Worm (Caenorhabditis elegans) whole organism, mixed stage, embryonic: ENCODE data around the gene tat-1.

Experiments used
- M03D4.4 ChIP-seq: sonication (generic microtip); optimal IDR thresholded peaks from 2 replicates; lab custom pipeline; 2017; ENCODE audit warnings: mild to moderate bottlenecking, missing genetic modification characterization, missing compliant biosample characterization
- bed-3 ChIP-seq: fragments of 200-800 bp; sonication (Bioruptor generic); optimal IDR thresholded peaks from 3 replicates; lab custom pipeline; 2018; ENCODE audit warnings: mild to moderate bottlenecking, missing genetic modification characterization, moderate library complexity, missing compliant biosample characterization
- blmp-1 ChIP-seq: fragments of 150-350 bp; optimal IDR thresholded peaks from 2 replicates; lab custom pipeline; 2014; ENCODE audit warnings: missing biosample characterization, missing genetic modification characterization
- ceh-39 ChIP-seq: fragments of 150-350 bp; optimal IDR thresholded peaks from 2 replicates; lab custom pipeline; 2014; ENCODE audit warnings: missing biosample characterization, missing genetic modification characterization
- ceh-43 ChIP-seq: fragments of 200-800 bp; sonication (Bioruptor generic); optimal IDR thresholded peaks from 2 replicates; lab custom pipeline; 2018; ENCODE audit warnings: mild to moderate bottlenecking, missing genetic modification characterization, moderate library complexity, missing compliant biosample characterization
- ceh-83 ChIP-seq: fragments of 200-800 bp; sonication (Bioruptor generic); optimal IDR thresholded peaks from 2 replicates; lab custom pipeline; 2018; ENCODE audit warnings: mild to moderate bottlenecking, missing genetic modification characterization, missing compliant biosample characterization
- ces-1 ChIP-seq: fragments of 150-350 bp; optimal IDR thresholded peaks from 2 replicates; lab custom pipeline; 2014; ENCODE audit warnings: missing biosample characterization, missing genetic modification reagents, missing genetic modification characterization
- cnd-1 ChIP-seq: fragments of 200-800 bp; sonication (Bioruptor generic); optimal IDR thresholded peaks from 2 replicates; lab custom pipeline; 2018; ENCODE audit warnings: mild to moderate bottlenecking, missing genetic modification characterization, missing compliant biosample characterization
- drap-1 ChIP-seq: fragments of 200-800 bp; sonication (Bioruptor generic); optimal IDR thresholded peaks from 3 replicates; lab custom pipeline; 2018; ENCODE audit warnings: mild to moderate bottlenecking, missing genetic modification characterization, missing compliant biosample characterization
- elt-1 ChIP-seq: sonication (generic microtip); optimal IDR thresholded peaks from 2 replicates; lab custom pipeline; 2017; ENCODE audit warnings: missing genetic modification characterization, mild to moderate bottlenecking, missing compliant biosample characterization, antibody characterized with exemption, moderate library complexity, borderline replicate concordance; ENCODE audit not compliant: insufficient read depth
- elt-3 ChIP-seq: fragments of 150-350 bp; optimal IDR thresholded peaks from 2 replicates; lab custom pipeline; 2014; ENCODE audit warnings: missing biosample characterization, missing genetic modification characterization
- flh-1 ChIP-seq: fragments of 200-800 bp; sonication (Bioruptor generic); optimal IDR thresholded peaks from 2 replicates; lab custom pipeline; 2018; ENCODE audit warnings: mild to moderate bottlenecking, missing genetic modification characterization, moderate library complexity, missing compliant biosample characterization
- ham-2 ChIP-seq: fragments of 200-800 bp; sonication (Bioruptor generic); optimal IDR thresholded peaks from 2 replicates; lab custom pipeline; 2018; ENCODE audit warnings: mild to moderate bottlenecking, missing genetic modification characterization, missing compliant biosample characterization
- hlh-1 ChIP-seq: fragments of 150-350 bp; optimal IDR thresholded peaks from 2 replicates; lab custom pipeline; 2014; ENCODE audit warnings: missing biosample characterization, missing genetic modification reagents, missing genetic modification characterization
- lin-13 ChIP-seq: fragments of 150-350 bp; optimal IDR thresholded peaks from 2 replicates; lab custom pipeline; 2014; ENCODE audit warnings: missing biosample characterization, missing genetic modification characterization
- lin-32 ChIP-seq: fragments of 200-800 bp; sonication (Bioruptor generic); optimal IDR thresholded peaks from 2 replicates; lab custom pipeline; 2018; ENCODE audit warnings: mild to moderate bottlenecking, missing genetic modification characterization, missing compliant biosample characterization
- lsy-2 ChIP-seq: fragments of 150-350 bp; optimal IDR thresholded peaks from 2 replicates; lab custom pipeline; 2014; ENCODE audit warnings: missing biosample characterization, missing genetic modification characterization
- mab-5 ChIP-seq: fragments of 150-350 bp; optimal IDR thresholded peaks from 2 replicates; lab custom pipeline; 2014; ENCODE audit warnings: missing biosample characterization, missing genetic modification characterization
- mep-1 ChIP-seq: fragments of 150-350 bp; optimal IDR thresholded peaks from 2 replicates; lab custom pipeline; 2017; ENCODE audit warnings: missing biosample characterization, missing genetic modification reagents, missing genetic modification characterization, inconsistent platforms
- mls-2 ChIP-seq: sonication (generic microtip); optimal IDR thresholded peaks from 2 replicates; lab custom pipeline; 2016; ENCODE audit warnings: mild to moderate bottlenecking, missing genetic modification characterization, moderate library complexity, missing compliant biosample characterization
- nhr-12 ChIP-seq: fragments of 150-350 bp; optimal IDR thresholded peaks from 2 replicates; lab custom pipeline; 2014; ENCODE audit warnings: missing biosample characterization, missing genetic modification characterization
- nhr-2 ChIP-seq: fragments of 150-350 bp; optimal IDR thresholded peaks from 2 replicates; lab custom pipeline; 2014; ENCODE audit warnings: missing biosample characterization, missing genetic modification characterization
- nhr-237 ChIP-seq: fragments of 150-350 bp; optimal IDR thresholded peaks from 2 replicates; lab custom pipeline; 2014; ENCODE audit warnings: missing biosample characterization, missing genetic modification characterization
- nhr-28 ChIP-seq: fragments of 150-350 bp; optimal IDR thresholded peaks from 2 replicates; lab custom pipeline; 2014; ENCODE audit warnings: missing biosample characterization, missing genetic modification characterization
- nhr-76 ChIP-seq: sonication (generic microtip); optimal IDR thresholded peaks from 2 replicates; lab custom pipeline; 2017; ENCODE audit warnings: missing biosample characterization, missing genetic modification characterization
- pha-4 ChIP-seq: fragments of 150-350 bp; optimal IDR thresholded peaks from 2 replicates; lab custom pipeline; 2018; ENCODE audit warnings: missing biosample characterization, missing genetic modification reagents, missing genetic modification characterization
- sem-2 ChIP-seq: fragments of 200-800 bp; sonication (Bioruptor generic); optimal IDR thresholded peaks from 2 replicates; lab custom pipeline; 2018; ENCODE audit warnings: mild to moderate bottlenecking, missing genetic modification characterization, missing compliant biosample characterization
- snpc-4 ChIP-seq: fragments of 150-350 bp; optimal IDR thresholded peaks from 2 replicates; lab custom pipeline; 2014; ENCODE audit warnings: missing biosample characterization, missing genetic modification characterization
- sptf-1 ChIP-seq: sonication (generic microtip); optimal IDR thresholded peaks from 2 replicates; lab custom pipeline; 2017; ENCODE audit warnings: mild to moderate bottlenecking, missing genetic modification characterization, moderate library complexity, missing compliant biosample characterization
- tbx-8 ChIP-seq: fragments of 200-800 bp; sonication (Bioruptor generic); optimal IDR thresholded peaks from 2 replicates; lab custom pipeline; 2018; ENCODE audit warnings: mild to moderate bottlenecking, missing genetic modification characterization, moderate library complexity, missing compliant biosample characterization
- unc-120 ChIP-seq: sonication (generic microtip); optimal IDR thresholded peaks from 2 replicates; lab custom pipeline; 2017; ENCODE audit warnings: missing genetic modification characterization, missing compliant biosample characterization; ENCODE audit not compliant: poor library complexity, severe bottlenecking
- unc-39 ChIP-seq: fragments of 150-350 bp; optimal IDR thresholded peaks from 2 replicates; lab custom pipeline; 2014; ENCODE audit warnings: missing biosample characterization, missing genetic modification characterization
- unc-62 ChIP-seq: fragments of 150-350 bp; optimal IDR thresholded peaks from 2 replicates; lab custom pipeline; 2014; ENCODE audit warnings: missing biosample characterization, missing genetic modification reagents, missing genetic modification characterization
- zip-8 ChIP-seq: fragments of 150-350 bp; optimal IDR thresholded peaks from 2 replicates; lab custom pipeline; 2014; ENCODE audit warnings: missing biosample characterization, missing genetic modification characterization
- ztf-11 ChIP-seq: fragments of 150-350 bp; optimal IDR thresholded peaks from 2 replicates; lab custom pipeline; 2014; ENCODE audit warnings: missing biosample characterization, missing genetic modification characterization

Gene tat-1

DNA sequence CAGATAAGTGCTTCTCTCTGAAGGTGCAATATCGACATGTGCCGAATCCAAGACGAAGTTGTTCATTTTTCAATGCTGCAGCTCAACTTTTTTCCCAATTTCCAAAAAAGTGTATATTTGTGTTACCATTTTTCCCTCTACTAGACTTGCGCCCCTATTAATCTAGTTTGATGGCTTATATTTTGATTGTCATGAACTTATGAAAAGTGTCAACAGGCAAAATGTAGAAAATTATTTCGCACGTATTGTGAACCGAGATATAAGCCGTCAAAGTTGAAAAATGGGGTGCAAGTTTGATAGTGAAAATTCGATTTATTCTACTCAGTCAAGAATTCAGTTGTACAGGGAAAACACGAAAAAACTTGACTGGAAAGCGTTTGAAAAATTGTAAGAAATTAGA lies 63.1 kb downstream of the tat-1 start, which contains the start of gene Y75B8A.32:
TSS of gene Y75B8A.32 (minus strand) at position 101 of the 400 bp plus-strand sequence.
- no peak for TF ChIP-seq tbx-8 (GFP tag; lab: Kevin White, UChicago)
- no peak for TF ChIP-seq sptf-1 (tag; lab: Kevin White, UChicago)
- no peak for TF ChIP-seq mab-5 (tag; lab: Kevin White, UChicago)
- no peak for TF ChIP-seq bed-3 (GFP tag; lab: Kevin White, UChicago)
- TF ChIP-seq hlh-1 (tag; lab: Kevin White, UChicago): no peak
- TF ChIP-seq elt-3 (tag; lab: Kevin White, UChicago): no peak
- no peak for TF ChIP-seq unc-62 (GFP tag; lab: Kevin White, UChicago)
- TF ChIP-seq nhr-237 (tag; lab: Kevin White, UChicago): no peak
- TF ChIP-seq flh-1 (GFP tag; lab: Kevin White, UChicago): no peak
- no peak for TF ChIP-seq nhr-2
- TF ChIP-seq M03D4.4 (tag; lab: Kevin White, UChicago): no peak
- TF ChIP-seq, all 35 proteins: peak for 0

DNA sequence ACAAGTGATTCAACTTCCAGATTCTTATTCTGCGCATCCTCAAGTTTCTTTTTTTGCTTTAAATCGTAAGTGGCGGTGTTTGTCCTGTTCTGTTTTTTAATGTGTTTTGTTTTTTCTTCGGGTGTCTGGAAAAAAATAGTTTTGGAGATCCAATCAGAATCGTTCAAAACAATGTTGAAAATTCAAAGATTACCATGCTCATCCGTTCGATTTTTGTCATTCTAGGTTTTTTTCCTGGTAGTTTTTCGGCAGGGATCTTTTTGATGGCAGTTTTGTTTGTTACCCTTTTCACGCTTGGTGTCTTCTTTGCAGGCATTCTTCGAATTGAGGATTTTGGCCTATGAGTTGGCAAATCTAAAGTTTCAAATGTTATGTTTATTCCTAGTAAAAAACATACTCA lies 64.9 kb downstream of the tat-1 start:
- TF ChIP-seq nhr-12 (no peak), ceh-83 (GFP tag; lab: Kevin White, UChicago) (no peak)

DNA sequence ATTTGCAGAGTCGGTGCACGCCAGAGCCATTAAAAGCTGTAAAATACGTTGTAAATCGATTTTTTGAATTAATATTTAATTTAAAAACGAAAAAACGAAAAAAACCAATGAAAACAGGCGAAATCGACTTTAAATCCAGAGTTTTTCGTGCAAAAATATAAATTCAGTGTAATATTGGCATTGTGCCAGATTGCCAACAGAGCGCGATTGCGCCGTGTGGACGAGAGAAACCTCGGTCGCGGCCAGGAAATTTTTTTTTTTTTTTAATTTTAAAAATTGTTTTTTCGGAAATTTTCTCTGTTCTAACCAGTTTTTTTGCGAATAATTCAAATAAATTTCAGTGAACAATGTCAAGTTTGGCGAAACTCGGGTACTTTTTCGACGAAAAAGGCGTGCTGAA lies 70.2 kb downstream of the tat-1 start, which contains the start of the genes pph-4.1 and Y75B8A.31:
TSS of gene pph-4.1 (minus strand) at position 36 of the 400 bp plus-strand sequence.
TSS of gene Y75B8A.31 (plus strand) at position 342 of the 400 bp plus-strand sequence.
- no peak for TF ChIP-seq unc-62 (GFP tag; lab: Kevin White, UChicago)
- TF ChIP-seq ceh-83 (GFP tag; lab: Kevin White, UChicago): no peak
- TF ChIP-seq zip-8 (tag; lab: Kevin White, UChicago): no peak
- TF ChIP-seq M03D4.4 (tag; lab: Kevin White, UChicago): no peak
- TF ChIP-seq blmp-1 (tag; lab: Kevin White, UChicago): no peak
- TF ChIP-seq ceh-39 (tag; lab: Kevin White, UChicago): peak; percentile 33
- peak; percentile 75 for TF ChIP-seq sptf-1 (tag; lab: Kevin White, UChicago)
- peak; percentile 40 for TF ChIP-seq nhr-237 (tag; lab: Kevin White, UChicago)
- no peak for TF ChIP-seq tbx-8 (GFP tag; lab: Kevin White, UChicago)
- no peak for TF ChIP-seq unc-39 (tag; lab: Kevin White, UChicago)
- no peak for TF ChIP-seq bed-3 (GFP tag; lab: Kevin White, UChicago)
- TF ChIP-seq flh-1 (GFP tag; lab: Kevin White, UChicago): no peak
- no peak for TF ChIP-seq elt-1
- TF ChIP-seq ceh-43 (GFP tag; lab: Kevin White, UChicago): no peak
- TF ChIP-seq snpc-4 (tag; lab: Kevin White, UChicago): no peak
- TF ChIP-seq nhr-12: no peak
- TF ChIP-seq nhr-2: no peak
- TF ChIP-seq nhr-28: no peak
- TF ChIP-seq ham-2: no peak
- peak; percentile 14 for TF ChIP-seq hlh-1 (tag; lab: Kevin White, UChicago)
- peak; percentile 74 for TF ChIP-seq lsy-2 (tag; lab: Kevin White, UChicago)
- TF ChIP-seq mep-1: peak; percentile 82
- TF ChIP-seq ztf-11 (tag; lab: Kevin White, UChicago): no peak
- TF ChIP-seq mab-5 (tag; lab: Kevin White, UChicago): no peak
- TF ChIP-seq mls-2: peak; percentile 9
- no peak for TF ChIP-seq nhr-76 (tag; lab: Kevin White, UChicago)
- no peak for TF ChIP-seq cnd-1 (tag; lab: Kevin White, UChicago)
- TF ChIP-seq pha-4 (tag; lab: Kevin White, UChicago): peak; percentile 72
- no peak for TF ChIP-seq elt-3 (tag; lab: Kevin White, UChicago)
- TF ChIP-seq lin-32 (GFP tag; lab: Kevin White, UChicago): no peak
- TF ChIP-seq lin-13 (tag; lab: Kevin White, UChicago): peak; percentile 62
- TF ChIP-seq sem-2: no peak
- TF ChIP-seq ces-1 (GFP tag; lab: Kevin White, UChicago): peak; percentile 61
- peak; percentile 1 for TF ChIP-seq unc-120 (tag; lab: Kevin White, UChicago)
- no peak for TF ChIP-seq drap-1 (GFP tag; lab: Kevin White, UChicago)

DNA sequence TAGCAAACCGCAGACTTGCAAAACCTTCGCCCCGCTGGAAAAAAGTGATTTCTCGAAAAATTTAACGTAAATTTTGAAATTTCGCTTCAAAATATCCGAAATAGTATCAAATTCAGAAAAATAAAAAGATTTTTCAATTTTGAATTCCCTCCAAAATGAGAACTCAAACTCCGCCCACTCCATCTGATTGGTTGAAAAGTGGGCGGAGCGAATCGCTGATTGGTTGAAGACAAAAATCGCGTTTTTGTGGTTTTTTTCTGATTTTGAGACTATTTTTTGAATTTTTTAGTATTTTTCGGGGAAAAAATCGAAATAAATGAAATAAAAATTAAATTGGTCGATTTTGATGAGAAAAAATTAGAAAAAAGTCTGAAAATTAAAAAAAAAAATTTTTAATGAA lies 72.5 kb downstream of the tat-1 start:
- TF ChIP-seq sptf-1 (tag; lab: Kevin White, UChicago): no peak
- no peak for TF ChIP-seq lin-13 (tag; lab: Kevin White, UChicago)
- TF ChIP-seq cnd-1 (tag; lab: Kevin White, UChicago): no peak
- no peak for TF ChIP-seq snpc-4 (tag; lab: Kevin White, UChicago)
- TF ChIP-seq zip-8 (tag; lab: Kevin White, UChicago): no peak
- no peak for TF ChIP-seq ces-1 (GFP tag; lab: Kevin White, UChicago)
- no peak for TF ChIP-seq lsy-2 (tag; lab: Kevin White, UChicago)
- no peak for TF ChIP-seq ceh-43 (GFP tag; lab: Kevin White, UChicago)
- TF ChIP-seq ceh-39 (tag; lab: Kevin White, UChicago): no peak
- no peak for TF ChIP-seq M03D4.4 (tag; lab: Kevin White, UChicago)
- TF ChIP-seq pha-4 (tag; lab: Kevin White, UChicago): no peak
- no peak for TF ChIP-seq bed-3 (GFP tag; lab: Kevin White, UChicago)
- TF ChIP-seq mep-1: no peak
- TF ChIP-seq sem-2: no peak
- TF ChIP-seq unc-39 (tag; lab: Kevin White, UChicago): no peak
- no peak for TF ChIP-seq blmp-1 (tag; lab: Kevin White, UChicago)
- TF ChIP-seq mls-2: no peak
- TF ChIP-seq nhr-2: no peak
- no peak for TF ChIP-seq unc-120 (tag; lab: Kevin White, UChicago)
- TF ChIP-seq, all 35 proteins: peak for 0
